Fruit fly (Drosophila melanogaster): ENCODE results near the gene Pcyt2.

Pcyt2 gene

dm6 chr3L:1568225-1569161 is 15.2 kb downstream of the Pcyt2 start, which contains the start of gene CG7879 (continued):
- no peak for TF ChIP-seq ara (GFP tag; IDR thresholded peaks at IDR 0.05)
- TF ChIP-seq Bdp1 (GFP tag; optimal IDR thresholded peaks at IDR 0.05), result no peak
- peak; percentile 33 for TF ChIP-seq ewg (GFP tag; optimal IDR thresholded peaks at IDR 0.05)
- peak; percentile 54 for TF ChIP-seq CG12391 (tag; optimal IDR thresholded peaks at IDR 0.05)
- TF ChIP-seq Dip3 (GFP tag; optimal IDR thresholded peaks at IDR 0.05), result no peak
- peak; percentile 29 for TF ChIP-seq zfh2 (GFP tag; optimal IDR thresholded peaks at IDR 0.05)
- TF ChIP-seq dpn (GFP tag; optimal IDR thresholded peaks at IDR 0.05), result peak in 1 of 2 experiments; percentile 11
- TF ChIP-seq CG10462 (GFP tag; optimal IDR thresholded peaks at IDR 0.05), result no peak
- TF ChIP-seq Ptx1 (GFP tag; IDR thresholded peaks at IDR 0.05), result no peak; the same call in 1 of the 2 replicates
- TF ChIP-seq usp (GFP tag; optimal IDR thresholded peaks at IDR 0.05), result no peak
- peak; percentile 51 for TF ChIP-seq Meics (GFP tag; optimal IDR thresholded peaks at IDR 0.05)
- peak; percentile 63 for TF ChIP-seq CG15514 (GFP tag; optimal IDR thresholded peaks at IDR 0.05)
- TF ChIP-seq Deaf1 (tag; optimal IDR thresholded peaks at IDR 0.05), result peak; percentile 27
- no peak for TF ChIP-seq shn (GFP tag; optimal IDR thresholded peaks at IDR 0.05)
- no peak for TF ChIP-seq CG10959 (GFP tag; IDR thresholded peaks at IDR 0.05)
- TF ChIP-seq onecut (GFP tag; IDR thresholded peaks at IDR 0.05), result 0 out of 2 replicates have a peak, but pooled peaks have one; percentile 5
- no peak for TF ChIP-seq CG15269 (tag; optimal IDR thresholded peaks at IDR 0.05)
- TF ChIP-seq Xrp1 (GFP tag; IDR thresholded peaks at IDR 0.05), result 0 out of 2 replicates have a peak, but pooled peaks have one; percentile 13
- TF ChIP-seq HLHmδ (GFP tag; optimal IDR thresholded peaks at IDR 0.05), result peak; percentile 38
- 0 out of 3 replicates have a peak, but pooled peaks have one; percentile 23 for TF ChIP-seq ase (GFP tag; IDR thresholded peaks at IDR 0.05)
- TF ChIP-seq sisA (GFP tag; IDR thresholded peaks at IDR 0.05), result peak; percentile 25
- TF ChIP-seq CG14441 (GFP tag; IDR thresholded peaks at IDR 0.05), result no peak
- TF ChIP-seq MBD-R2 (GFP tag; IDR thresholded peaks at IDR 0.05), result no peak; the same call in 1 of the 2 replicates
- TF ChIP-seq CG1603 (tag; optimal IDR thresholded peaks at IDR 0.05), result peak; percentile 55
- 0 out of 2 replicates have a peak, but pooled peaks have one; percentile 23 for TF ChIP-seq ato (GFP tag; IDR thresholded peaks at IDR 0.05; ENCODE audit: partially characterized antibody)
- TF ChIP-seq CG34422 (GFP tag; IDR thresholded peaks at IDR 0.05), result peak; percentile 10; the same call in 1 of the 3 replicates
- TF ChIP-seq nerfin-1 (tag; optimal IDR thresholded peaks at IDR 0.05), result peak; percentile 98
- TF ChIP-seq CG1792 (GFP tag; optimal IDR thresholded peaks at IDR 0.05), result no peak
- TF ChIP-seq Lhr (GFP tag; optimal IDR thresholded peaks at IDR 0.05), result peak; percentile 27
- TF ChIP-seq row (GFP tag; IDR thresholded peaks at IDR 0.05), result peak; percentile 79
- TF ChIP-seq CG3407 (GFP tag; optimal IDR thresholded peaks at IDR 0.05), result no peak
- no peak for TF ChIP-seq NC2α (GFP tag; optimal IDR thresholded peaks at IDR 0.05)
- no peak for TF ChIP-seq prd (optimal IDR thresholded peaks at IDR 0.05)
- peak; percentile 64; the same call in 1 of the 3 replicates for TF ChIP-seq prd (GFP tag; IDR thresholded peaks at IDR 0.05)
- no peak for TF ChIP-seq repo (GFP tag; optimal IDR thresholded peaks at IDR 0.05)
- no peak for TF ChIP-seq CG2678 (tag; optimal IDR thresholded peaks at IDR 0.05)
- TF ChIP-seq sqz (GFP tag; optimal IDR thresholded peaks at IDR 0.05), result no peak
- no peak for TF ChIP-seq CG14667 (GFP tag; IDR thresholded peaks at IDR 0.05)
- peak; percentile 90 for TF ChIP-seq crol (GFP tag; IDR thresholded peaks at IDR 0.05)
- peak; percentile 33 for TF ChIP-seq slbo (GFP tag; IDR thresholded peaks at IDR 0.05)
- TF ChIP-seq tap (tag; optimal IDR thresholded peaks at IDR 0.05), result no peak
- no peak for TF ChIP-seq CG7963 (GFP tag; IDR thresholded peaks at IDR 0.05; ENCODE audit: partially characterized antibody)
- peak; percentile 8 for TF ChIP-seq tin (GFP tag; optimal IDR thresholded peaks at IDR 0.05)
- peak; percentile 17 for TF ChIP-seq grau (tag; optimal IDR thresholded peaks at IDR 0.05)
- TF ChIP-seq Hmx (GFP tag; optimal IDR thresholded peaks at IDR 0.05), result no peak
- TF ChIP-seq Spps (tag; optimal IDR thresholded peaks at IDR 0.05), result no peak
- TF ChIP-seq CG9817 (tag; optimal IDR thresholded peaks at IDR 0.05), result peak; percentile 25
- no peak for TF ChIP-seq ERR (GFP tag; optimal IDR thresholded peaks at IDR 0.05)
- TF ChIP-seq Ets97D (GFP tag; optimal IDR thresholded peaks at IDR 0.05), result peak; percentile 28

All from whole organism, embryonic.